Worm (Caenorhabditis elegans): ENCODE results near the gene sre-50.

DNA sequence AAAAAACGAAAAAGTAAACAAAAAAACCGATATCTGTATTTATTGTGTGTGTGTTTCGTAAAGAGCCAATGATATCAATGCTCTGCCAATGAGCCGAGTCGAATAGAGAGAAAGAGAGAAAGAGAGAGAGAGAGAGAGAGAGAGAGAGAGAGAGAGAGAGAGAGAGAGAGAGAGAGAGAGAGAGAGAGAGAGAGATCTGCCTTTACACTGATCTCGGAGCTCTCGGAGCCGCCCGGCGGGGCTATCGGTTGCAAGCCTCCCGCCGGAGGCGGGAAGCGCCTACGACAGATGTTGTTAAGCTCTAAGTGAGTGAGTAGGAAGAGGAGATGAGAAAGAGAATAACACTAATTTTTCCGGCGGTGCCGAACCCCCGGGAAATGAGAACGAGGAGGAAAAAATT lies 34.5 kb upstream of the sre-50 start:
- TF ChIP-seq flt-1 (GFP tag; IDR thresholded peaks at IDR 0.05), result no peak
- no peak for TF ChIP-seq T22C8.4 (GFP tag; IDR thresholded peaks at IDR 0.05)
- no peak for TF ChIP-seq ref-1 (GFP tag; conservative IDR thresholded peaks at IDR 0.05)
- no peak for TF ChIP-seq ztf-23 (GFP tag; IDR thresholded peaks at IDR 0.05)
- TF ChIP-seq cog-1 (tag; optimal IDR thresholded peaks at IDR 0.05), result no peak
- TF ChIP-seq med-1 (GFP tag; optimal IDR thresholded peaks at IDR 0.05; ENCODE audit: insufficient read depth), result no peak
- TF ChIP-seq tab-1 (GFP tag; IDR thresholded peaks at IDR 0.05), result no peak
- TF ChIP-seq ztf-29 (GFP tag; IDR thresholded peaks at IDR 0.05), result no peak

All from whole organism, midembryonic.